Fruit fly (Drosophila melanogaster): Measurements from ENCODE around the gene CG8611.

The CG8611 gene

dm6 chrX:17465523-17465922, 43.6 kb upstream of the CG8611 start (continued):
- peak; percentile 46 for TF ChIP-seq grau (tag; optimal IDR thresholded peaks at IDR 0.05)
- TF ChIP-seq CG2199 (GFP tag; IDR thresholded peaks at IDR 0.05): no peak
- TF ChIP-seq CG6689 (GFP tag; IDR thresholded peaks at IDR 0.05): 0 out of 2 replicates have a peak, but pooled peaks have one; percentile 22
- TF ChIP-seq CG11695 (GFP tag; IDR thresholded peaks at IDR 0.05): 0 out of 3 replicates have a peak, but pooled peaks have one; percentile 51
- TF ChIP-seq crol (GFP tag; IDR thresholded peaks at IDR 0.05): no peak
- TF ChIP-seq CG17359 (tag; optimal IDR thresholded peaks at IDR 0.05): peak; percentile 21
- no peak for TF ChIP-seq fd96Cb (tag; optimal IDR thresholded peaks at IDR 0.05)
- TF ChIP-seq wor (GFP tag; IDR thresholded peaks at IDR 0.05): no peak
- TF ChIP-seq org-1 (GFP tag; optimal IDR thresholded peaks at IDR 0.05): peak; percentile 16
- TF ChIP-seq CG1602 (GFP tag; optimal IDR thresholded peaks at IDR 0.05): peak; percentile 4
- TF ChIP-seq slbo (GFP tag; IDR thresholded peaks at IDR 0.05): peak; percentile 54
- peak; percentile 42 for TF ChIP-seq lilli (GFP tag; optimal IDR thresholded peaks at IDR 0.05)
- peak; percentile 4 for TF ChIP-seq CG7556 (GFP tag; optimal IDR thresholded peaks at IDR 0.05)
- 0 out of 2 replicates have a peak, but pooled peaks have one; percentile 6 for TF ChIP-seq danr (GFP tag; IDR thresholded peaks at IDR 0.05)
- TF ChIP-seq CG10979 (tag; optimal IDR thresholded peaks at IDR 0.05): peak; percentile 33
- peak; percentile 21; the same call in 1 of the 2 replicates for TF ChIP-seq E2f1 (GFP tag; IDR thresholded peaks at IDR 0.05)
- peak in 1 of 2 experiments; percentile 6 for TF ChIP-seq chif (GFP tag; optimal IDR thresholded peaks at IDR 0.05)
- TF ChIP-seq Doc3 (GFP tag; IDR thresholded peaks at IDR 0.05; ENCODE audit: partially characterized antibody): no peak
- no peak for TF ChIP-seq fu2 (GFP tag; optimal IDR thresholded peaks at IDR 0.05)
- peak; percentile 65; the same call in 1 of the 3 replicates for TF ChIP-seq CG11456 (GFP tag; IDR thresholded peaks at IDR 0.05)
- TF ChIP-seq CG12155 (GFP tag; optimal IDR thresholded peaks at IDR 0.05): peak; percentile 22
- TF ChIP-seq CG5953 (GFP tag; IDR thresholded peaks at IDR 0.05): no peak
- peak; percentile 53; the same call in 1 of the 2 replicates for TF ChIP-seq CG14014 (GFP tag; IDR thresholded peaks at IDR 0.05)
- peak; percentile 18 for TF ChIP-seq dmrt11E (tag; optimal IDR thresholded peaks at IDR 0.05)
- TF ChIP-seq CG11560 (tag; IDR thresholded peaks at IDR 0.05): peak; percentile 46; the same call in 1 of the 3 replicates
- peak; percentile 25 for TF ChIP-seq Oli (tag; optimal IDR thresholded peaks at IDR 0.05)
- no peak for TF ChIP-seq sqz (GFP tag; optimal IDR thresholded peaks at IDR 0.05)
- TF ChIP-seq mam (GFP tag; optimal IDR thresholded peaks at IDR 0.05): peak; percentile 50
- TF ChIP-seq zfh2 (GFP tag; optimal IDR thresholded peaks at IDR 0.05): peak; percentile 15
- TF ChIP-seq sens (GFP tag): peak; percentile 83
- TF ChIP-seq CG4730 (GFP tag; IDR thresholded peaks at IDR 0.05): no peak
- no peak for TF ChIP-seq Vsx1 (GFP tag; optimal IDR thresholded peaks at IDR 0.05)
- TF ChIP-seq Hr39 (optimal IDR thresholded peaks at IDR 0.05): no peak
- TF ChIP-seq CG4424 (GFP tag; optimal IDR thresholded peaks at IDR 0.05): peak; percentile 21
- peak; percentile 56 for TF ChIP-seq CG9727 (GFP tag; optimal IDR thresholded peaks at IDR 0.05)
- 0 out of 2 replicates have a peak, but pooled peaks have one; percentile 27 for TF ChIP-seq CG17328 (GFP tag; IDR thresholded peaks at IDR 0.05)
- TF ChIP-seq dysf (GFP tag; IDR thresholded peaks at IDR 0.05): peak; percentile 69; the same call in 2 of the 3 replicates
- peak in 1 of 2 experiments; percentile 31 for TF ChIP-seq bsh (GFP tag; optimal IDR thresholded peaks at IDR 0.05)
- peak; percentile 12 for TF ChIP-seq Camta (GFP tag; optimal IDR thresholded peaks at IDR 0.05)
- TF ChIP-seq zfh1 (GFP tag; IDR thresholded peaks at IDR 0.05): peak; percentile 57; the same call in 2 of the 3 replicates
- TF ChIP-seq ems (GFP tag; optimal IDR thresholded peaks at IDR 0.05): no peak
- TF ChIP-seq CG3847 (GFP tag; IDR thresholded peaks at IDR 0.05): 0 out of 2 replicates have a peak, but pooled peaks have one; percentile 25
- TF ChIP-seq CG10321 (GFP tag; IDR thresholded peaks at IDR 0.05): no peak
- TF ChIP-seq Side (GFP tag; optimal IDR thresholded peaks at IDR 0.05): peak; percentile 37
- peak; percentile 37 for TF ChIP-seq Xbp1 (GFP tag; optimal IDR thresholded peaks at IDR 0.05)
- TF ChIP-seq Hmr (GFP tag; optimal IDR thresholded peaks at IDR 0.05): peak; percentile 32
- peak; percentile 30 for TF ChIP-seq CG7786 (GFP tag; optimal IDR thresholded peaks at IDR 0.05)
- TF ChIP-seq NFAT (GFP tag; IDR thresholded peaks at IDR 0.05): peak; percentile 49; the same call in 1 of the 2 replicates
- TF ChIP-seq CG15514 (GFP tag; optimal IDR thresholded peaks at IDR 0.05): peak; percentile 3
- peak; percentile 38 for TF ChIP-seq Fer3 (tag; optimal IDR thresholded peaks at IDR 0.05)
- peak; percentile 17 for TF ChIP-seq HLH54F (GFP tag; optimal IDR thresholded peaks at IDR 0.05)
- TF ChIP-seq Xrp1 (GFP tag; IDR thresholded peaks at IDR 0.05): peak; percentile 50; the same call in 1 of the 2 replicates
